Fruit fly (Drosophila melanogaster) whole organism, embryonic: Measurements from ENCODE around the gene ND-39.

Source experiments
- BtbVII ChIP-seq: fragments of 200-800 bp; sonication (Bioruptor generic); optimal IDR thresholded peaks from 3 replicates; lab custom pipeline; 2017; ENCODE audit warnings: missing biosample characterization, mild to moderate bottlenecking, missing genetic modification characterization
- CG10147 ChIP-seq: fragments of 200-800 bp; sonication (Bioruptor generic); optimal IDR thresholded peaks from 2 replicates; lab custom pipeline; 2019; ENCODE audit warnings: missing biosample characterization, mild to moderate bottlenecking, missing genetic modification characterization, moderate library complexity
- CG10366 ChIP-seq: fragments of 200-800 bp; sonication (Bioruptor generic); IDR thresholded peaks from 2 replicates; pipeline ENCODE4 v1.3.6; 2022; ENCODE audit warnings: missing biosample characterization, missing genetic modification characterization
- CG10543 ChIP-seq: fragments of 200-800 bp; sonication (Bioruptor generic); optimal IDR thresholded peaks from 3 replicates; lab custom pipeline; 2017; ENCODE audit warnings: missing biosample characterization, mild to moderate bottlenecking, missing genetic modification characterization, moderate library complexity
- CG10654 ChIP-seq: fragments of 200-800 bp; sonication (Bioruptor generic); optimal IDR thresholded peaks from 2 replicates; lab custom pipeline; 2016; ENCODE audit warnings: missing biosample characterization, missing genetic modification characterization
- CG11695 ChIP-seq: fragments of 200-800 bp; sonication (Bioruptor generic); IDR thresholded peaks from 3 replicates; pipeline ENCODE4 v1.3.6; 2022; ENCODE audit warnings: missing biosample characterization, missing genetic modification characterization
- CG11696 ChIP-seq: fragments of 200-800 bp; sonication (Bioruptor generic); IDR thresholded peaks from 2 replicates; pipeline ENCODE4 v1.3.6; 2022; ENCODE audit warnings: missing biosample characterization, missing genetic modification characterization
- CG14014 ChIP-seq: fragments of 200-800 bp; sonication (Bioruptor generic); IDR thresholded peaks from 2 replicates; pipeline ENCODE4 v1.3.6; 2022; ENCODE audit warnings: missing biosample characterization, missing genetic modification characterization
- CG16815 ChIP-seq: fragments of 200-800 bp; sonication (Bioruptor generic); optimal IDR thresholded peaks from 3 replicates; lab custom pipeline; 2017; ENCODE audit warnings: missing biosample characterization, mild to moderate bottlenecking, missing genetic modification characterization
- CG17186 ChIP-seq: fragments of 200-800 bp; sonication (Bioruptor generic); optimal IDR thresholded peaks from 3 replicates; lab custom pipeline; 2017; ENCODE audit warnings: missing biosample characterization, missing genetic modification reagents, missing genetic modification characterization
- CG17328 ChIP-seq: fragments of 200-800 bp; sonication (Bioruptor generic); IDR thresholded peaks from 2 replicates; pipeline ENCODE4 v1.3.6; 2022; ENCODE audit warnings: missing biosample characterization, missing genetic modification characterization
- CG30403 ChIP-seq: fragments of 200-800 bp; sonication (Bioruptor generic); optimal IDR thresholded peaks from 3 replicates; lab custom pipeline; 2016; ENCODE audit warnings: missing biosample characterization, missing genetic modification characterization
- CG6689 ChIP-seq: fragments of 200-800 bp; sonication (Bioruptor generic); IDR thresholded peaks from 2 replicates; pipeline ENCODE4 v1.3.6; 2022; ENCODE audit warnings: missing biosample characterization, missing genetic modification characterization
- CG7556 ChIP-seq: fragments of 200-800 bp; sonication (Bioruptor generic); optimal IDR thresholded peaks from 2 replicates; lab custom pipeline; 2017; ENCODE audit warnings: missing biosample characterization, mild to moderate bottlenecking, missing genetic modification characterization
- CG7839 ChIP-seq: fragments of 200-800 bp; sonication (Bioruptor generic); optimal IDR thresholded peaks from 3 replicates; lab custom pipeline; 2018; ENCODE audit warnings: missing biosample characterization, mild to moderate bottlenecking, missing genetic modification characterization, moderate library complexity
- CG7928 ChIP-seq: fragments of 200-800 bp; sonication (Bioruptor generic); optimal IDR thresholded peaks from 2 replicates; lab custom pipeline; 2017; ENCODE audit warnings: missing biosample characterization, mild to moderate bottlenecking, missing genetic modification characterization
- CG7963 ChIP-seq: fragments of 200-800 bp; sonication (Bioruptor generic); IDR thresholded peaks from 3 replicates; pipeline ENCODE4 v1.3.6; 2022; ENCODE audit warnings: missing biosample characterization, missing genetic modification characterization; ENCODE audit not compliant: partially characterized antibody
- CG8944 ChIP-seq: fragments of 200-800 bp; sonication (Bioruptor generic); optimal IDR thresholded peaks from 3 replicates; lab custom pipeline; 2016; ENCODE audit warnings: missing biosample characterization, missing genetic modification characterization
- CrebB ChIP-seq: fragments of 200-800 bp; sonication (Bioruptor generic); optimal IDR thresholded peaks from 3 replicates; lab custom pipeline; 2018; ENCODE audit warnings: missing biosample characterization, mild to moderate bottlenecking, missing genetic modification characterization
- Dbx ChIP-seq: fragments of 200-800 bp; sonication (Bioruptor generic); IDR thresholded peaks from 3 replicates; pipeline ENCODE4 v1.3.6; 2022; ENCODE audit warnings: missing biosample characterization, missing genetic modification characterization
- Dip3 ChIP-seq: fragments of 200-800 bp; sonication (Bioruptor generic); optimal IDR thresholded peaks from 3 replicates; lab custom pipeline; 2016; ENCODE audit warnings: missing biosample characterization, missing genetic modification characterization
- Drgx ChIP-seq: fragments of 200-800 bp; sonication (Bioruptor generic); IDR thresholded peaks from 2 replicates; pipeline ENCODE4 v1.3.6; 2022; ENCODE audit warnings: missing biosample characterization, missing genetic modification characterization
- E2f2 ChIP-seq: fragments of 200-800 bp; sonication (Bioruptor generic); IDR thresholded peaks from 2 replicates; pipeline ENCODE4 v1.3.6; 2022; ENCODE audit warnings: missing biosample characterization, missing genetic modification characterization
- Gsc ChIP-seq: fragments of 200-800 bp; sonication (Bioruptor generic); IDR thresholded peaks from 2 replicates; pipeline ENCODE4 v1.3.6; 2022; ENCODE audit warnings: missing biosample characterization, missing genetic modification characterization
- H15 ChIP-seq: fragments of 200-800 bp; sonication (Bioruptor generic); IDR thresholded peaks from 3 replicates; pipeline ENCODE4 v1.3.6; 2022; ENCODE audit warnings: missing biosample characterization, missing genetic modification characterization
- Hmx ChIP-seq: fragments of 200-800 bp; sonication (Bioruptor generic); optimal IDR thresholded peaks from 2 replicates; lab custom pipeline; 2016; ENCODE audit warnings: missing biosample characterization, missing genetic modification characterization
- Meics ChIP-seq: fragments of 200-800 bp; sonication (Bioruptor generic); optimal IDR thresholded peaks from 2 replicates; lab custom pipeline; 2017; ENCODE audit warnings: missing biosample characterization, mild to moderate bottlenecking, missing genetic modification characterization
- NfI ChIP-seq: fragments of 200-800 bp; sonication (Bioruptor generic); optimal IDR thresholded peaks from 3 replicates; lab custom pipeline; 2018; ENCODE audit warnings: missing biosample characterization, mild to moderate bottlenecking, missing genetic modification characterization, moderate library complexity
- Xbp1 ChIP-seq: fragments of 200-800 bp; sonication (Bioruptor generic); optimal IDR thresholded peaks from 3 replicates; lab custom pipeline; 2016; ENCODE audit warnings: missing biosample characterization, mild to moderate bottlenecking, missing genetic modification characterization
- caup ChIP-seq: fragments of 200-800 bp; sonication (Bioruptor generic); optimal IDR thresholded peaks from 3 replicates; lab custom pipeline; 2017; ENCODE audit warnings: missing biosample characterization, mild to moderate bottlenecking, missing genetic modification characterization, moderate library complexity; ENCODE audit not compliant: severe bottlenecking
- dm ChIP-seq: fragments of 200-800 bp; sonication (Bioruptor generic); optimal IDR thresholded peaks from 3 replicates; lab custom pipeline; 2016; ENCODE audit warnings: missing biosample characterization, missing genetic modification characterization
- dmrt99B ChIP-seq: fragments of 200-800 bp; sonication (Bioruptor generic); optimal IDR thresholded peaks from 2 replicates; lab custom pipeline; 2018; ENCODE audit warnings: missing biosample characterization, mild to moderate bottlenecking, missing genetic modification characterization, moderate library complexity
- dysf ChIP-seq: fragments of 200-800 bp; sonication (Bioruptor generic); IDR thresholded peaks from 3 replicates; pipeline ENCODE4 v1.3.6; 2022; ENCODE audit warnings: missing biosample characterization, missing genetic modification characterization
- exex ChIP-seq: fragments of 200-800 bp; sonication (Bioruptor generic); optimal IDR thresholded peaks from 4 replicates; lab custom pipeline; 2018; ENCODE audit warnings: missing biosample characterization, mild to moderate bottlenecking, missing genetic modification characterization, moderate library complexity
- fu2 ChIP-seq: fragments of 200-800 bp; sonication (Bioruptor generic); optimal IDR thresholded peaks from 2 replicates; lab custom pipeline; 2016; ENCODE audit warnings: missing biosample characterization, missing genetic modification characterization
- grau ChIP-seq: fragments of 200-800 bp; optimal IDR thresholded peaks from 3 replicates; lab custom pipeline; 2019; ENCODE audit warnings: missing biosample characterization, mild to moderate bottlenecking, missing genetic modification characterization, moderate library complexity
- hkb ChIP-seq, 2 experiments: fragments of 200-800 bp in 1 of 2; fragments of >200 bp in 1 of 2; sonication (Bioruptor generic) in 1 of 2; IDR thresholded peaks in 1 of 2; optimal IDR thresholded peaks in 1 of 2; 2 replicates each; pipeline versions ENCODE4 v1.3.6 to Lab custom; 2017 to 2022; ENCODE audit warnings: missing biosample characterization in 1 of 2, missing genetic modification characterization in 1 of 2
- lilli ChIP-seq: fragments of 200-800 bp; sonication (Bioruptor generic); optimal IDR thresholded peaks from 3 replicates; lab custom pipeline; 2016; ENCODE audit warnings: missing biosample characterization, missing genetic modification characterization
- mam ChIP-seq: fragments of 200-800 bp; sonication (Bioruptor generic); optimal IDR thresholded peaks from 3 replicates; lab custom pipeline; 2016; ENCODE audit warnings: missing biosample characterization, missing genetic modification characterization
- odd ChIP-seq: fragments of 200-800 bp; sonication (Bioruptor generic); optimal IDR thresholded peaks from 2 replicates; lab custom pipeline; 2017; ENCODE audit warnings: missing biosample characterization, mild to moderate bottlenecking, missing genetic modification characterization
- pan ChIP-seq, 4 experiments: fragments of >200 bp in 3 of 4; fragments of 200-800 bp in 1 of 4; sonication (Bioruptor generic) in 1 of 4; optimal IDR thresholded peaks in 3 of 4; IDR thresholded peaks in 1 of 4; 2 replicates each; pipeline versions ENCODE4 v1.3.6 to Lab custom; 2017 to 2022; ENCODE audit warnings: missing biosample characterization in 2 of 4, missing genetic modification characterization in 2 of 4, mixed read lengths in 1 of 4
- prd ChIP-seq, 3 experiments: fragments of >200 bp in 2 of 3; fragments of 200-800 bp in 1 of 3; sonication (Bioruptor generic) in 1 of 3; optimal IDR thresholded peaks in 2 of 3; IDR thresholded peaks in 1 of 3; 2 replicates in 2 of 3; 3 replicates in 1 of 3; pipeline versions ENCODE4 v1.3.6 to Lab custom; 2017 to 2022; ENCODE audit warnings: missing biosample characterization in 1 of 3, missing genetic modification characterization in 1 of 3
- psq ChIP-seq: fragments of 200-800 bp; sonication (Bioruptor generic); optimal IDR thresholded peaks from 2 replicates; lab custom pipeline; 2017; ENCODE audit warnings: missing biosample characterization, missing genetic modification characterization
- row ChIP-seq: fragments of 200-800 bp; sonication (Bioruptor generic); IDR thresholded peaks from 3 replicates; pipeline ENCODE4 v1.3.6; 2022; ENCODE audit warnings: missing biosample characterization, missing genetic modification characterization
- unpg ChIP-seq: fragments of 200-800 bp; sonication (Bioruptor generic); optimal IDR thresholded peaks from 3 replicates; lab custom pipeline; 2018; ENCODE audit warnings: missing biosample characterization, mild to moderate bottlenecking, missing genetic modification characterization, moderate library complexity
- wek ChIP-seq: fragments of 200-800 bp; sonication (Bioruptor generic); optimal IDR thresholded peaks from 3 replicates; lab custom pipeline; 2018; ENCODE audit warnings: missing biosample characterization, mild to moderate bottlenecking, missing genetic modification characterization, moderate library complexity

Gene ND-39

DNA sequence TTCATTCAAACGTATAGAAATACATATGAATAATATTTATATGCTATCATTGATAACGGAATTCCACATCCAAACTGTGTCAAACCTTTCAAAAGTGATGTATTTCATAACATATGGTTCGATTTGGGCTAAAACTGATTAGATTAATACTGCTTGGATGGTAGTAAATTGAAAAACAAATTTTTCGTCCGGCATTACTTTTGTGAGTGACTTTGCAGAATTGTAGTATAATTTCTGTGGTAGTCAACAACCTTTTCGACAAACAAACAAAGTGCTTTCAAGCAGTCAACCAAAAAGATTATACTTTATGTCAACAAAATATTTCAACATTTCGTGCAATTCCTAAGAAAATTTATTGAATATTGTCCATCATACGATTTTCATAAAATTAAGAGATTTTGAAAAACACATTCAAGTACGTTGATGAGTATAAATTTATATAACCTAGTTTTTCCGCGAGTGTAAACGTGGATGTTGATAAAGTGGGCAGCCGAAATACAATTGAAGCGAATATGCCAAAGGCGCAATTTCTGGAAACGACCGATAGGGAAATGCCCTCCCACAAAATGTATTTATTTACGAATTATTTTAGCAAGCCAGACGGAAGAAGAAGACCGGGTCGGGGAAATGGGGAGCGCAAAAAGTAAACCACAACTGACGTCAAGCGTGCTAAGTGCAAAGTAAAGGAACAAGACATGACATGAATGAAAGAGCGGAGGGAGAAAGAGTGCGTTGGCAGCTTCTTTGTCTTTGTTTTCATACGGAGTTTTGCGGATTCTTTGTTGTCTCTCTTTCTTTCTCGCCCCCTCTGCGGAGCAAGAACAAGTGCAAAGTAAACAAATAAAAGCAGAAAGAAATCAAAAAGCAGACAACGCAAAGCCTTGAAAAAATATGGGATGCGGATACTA lies 26.3 kb downstream of the ND-39 start (continued):
- peak; percentile 21 for TF ChIP-seq caup (GFP tag; lab: Kevin White, UChicago)
- no peak for TF ChIP-seq prd (optimal IDR thresholded peaks at IDR 0.05; lab: Kevin White, UChicago)
- peak; percentile 35; the same call in 1 of the 3 replicates for TF ChIP-seq prd (GFP tag; IDR thresholded peaks at IDR 0.05; lab: Robert Waterston, UW)
- TF ChIP-seq CG8944 (GFP tag; lab: Kevin White, UChicago) = no peak
- peak; percentile 14 for TF ChIP-seq CG7928
- peak; percentile 45 for TF ChIP-seq CG7556 (GFP tag; lab: Kevin White, UChicago)
- TF ChIP-seq exex (tag; lab: Kevin White, UChicago) = peak; percentile 50
- TF ChIP-seq dm (GFP tag; lab: Kevin White, UChicago) = no peak
- no peak for TF ChIP-seq Hmx (GFP tag; lab: Kevin White, UChicago)
- TF ChIP-seq Xbp1 = peak; percentile 25
- peak; percentile 24 for TF ChIP-seq Dip3 (GFP tag; lab: Kevin White, UChicago)
- peak; percentile 87 for TF ChIP-seq psq (GFP tag; lab: Kevin White, UChicago)
- peak; percentile 18 for TF ChIP-seq CrebB (tag; lab: Kevin White, UChicago)
- TF ChIP-seq CG10366 (GFP tag; lab: Robert Waterston, UW) = peak; percentile 9; the same call in 1 of the 2 replicates
- TF ChIP-seq dmrt99B (tag; lab: Kevin White, UChicago) = peak; percentile 39
- no peak for TF ChIP-seq CG17186 (GFP tag; lab: Kevin White, UChicago)
- TF ChIP-seq odd = peak; percentile 2
- no peak for TF ChIP-seq hkb (optimal IDR thresholded peaks at IDR 0.05; lab: Kevin White, UChicago)
- peak; percentile 67; the same call in 1 of the 2 replicates for TF ChIP-seq hkb (GFP tag; IDR thresholded peaks at IDR 0.05; lab: Robert Waterston, UW)
- TF ChIP-seq dysf = 0 out of 3 replicates have a peak, but pooled peaks have one; percentile 40
- TF ChIP-seq CG7839 (tag; lab: Kevin White, UChicago) = peak; percentile 32
- peak; percentile 32 for TF ChIP-seq lilli
- TF ChIP-seq Dbx (GFP tag; lab: Robert Waterston, UW) = peak; percentile 15; the same call in 1 of the 3 replicates
- peak; percentile 7 for TF ChIP-seq CG10654 (GFP tag; lab: Kevin White, UChicago)
- peak; percentile 64; the same call in 2 of the 3 replicates for TF ChIP-seq CG11695 (GFP tag; lab: Robert Waterston, UW)
- TF ChIP-seq BtbVII (GFP tag; lab: Kevin White, UChicago) = no peak
- peak; percentile 37 for TF ChIP-seq mam (GFP tag; lab: Kevin White, UChicago)
- TF ChIP-seq CG7963 (GFP tag; lab: Robert Waterston, UW) = no peak
- no peak for TF ChIP-seq wek (GFP tag; lab: Kevin White, UChicago)
- 0 out of 2 replicates have a peak, but pooled peaks have one; percentile 49 for TF ChIP-seq CG14014 (GFP tag; lab: Robert Waterston, UW)
- peak; percentile 48 for TF ChIP-seq CG30403 (GFP tag; lab: Kevin White, UChicago)
- TF ChIP-seq CG11696 (GFP tag; lab: Robert Waterston, UW) = peak; percentile 51; the same call in 1 of the 2 replicates
- TF ChIP-seq unpg (GFP tag; lab: Kevin White, UChicago) = peak; percentile 55
- TF ChIP-seq H15 (GFP tag; lab: Robert Waterston, UW) = 0 out of 3 replicates have a peak, but pooled peaks have one; percentile 16
- TF ChIP-seq pan (optimal IDR thresholded peaks at IDR 0.05; lab: Kevin White, UChicago) = no peak
- peak in 1 of 2 experiments; percentile 62 for TF ChIP-seq pan (GFP tag; optimal IDR thresholded peaks at IDR 0.05 in 1 of 2, IDR thresholded peaks at IDR 0.05 in 1 of 2)
- peak; percentile 49 for TF ChIP-seq grau (tag; lab: Kevin White, UChicago)
- peak; percentile 13; the same call in 1 of the 2 replicates for TF ChIP-seq Drgx
- TF ChIP-seq E2f2 (GFP tag; lab: Robert Waterston, UW) = 0 out of 2 replicates have a peak, but pooled peaks have one; percentile 33
- TF ChIP-seq CG17328 = 0 out of 2 replicates have a peak, but pooled peaks have one; percentile 29
- TF ChIP-seq Meics (GFP tag; lab: Kevin White, UChicago) = peak; percentile 45
- TF ChIP-seq row (GFP tag; lab: Robert Waterston, UW) = peak; percentile 56
- peak; percentile 21 for TF ChIP-seq CG10543 (GFP tag; lab: Kevin White, UChicago)
- TF ChIP-seq fu2 (GFP tag; lab: Kevin White, UChicago) = peak; percentile 11
- TF ChIP-seq CG6689 = peak; percentile 54
- no peak for TF ChIP-seq CG16815 (GFP tag; lab: Kevin White, UChicago)
- peak; percentile 28 for TF ChIP-seq CG10147 (GFP tag; lab: Kevin White, UChicago)
- TF ChIP-seq Gsc (GFP tag; lab: Robert Waterston, UW) = no peak
- TF ChIP-seq NfI (GFP tag; lab: Kevin White, UChicago) = peak; percentile 44
